Fruit fly (Drosophila melanogaster) whole organism, wandering third instar larva: ENCODE measurements around the gene CG13716.
A peak's percentile ranks its signal among the peaks of the same experiment; 100 is the strongest.

Experiments
- CrebA ChIP-seq: fragments of 200-800 bp; sonication (Bioruptor generic); optimal IDR thresholded peaks from 2 replicates; lab custom pipeline; 2016; ENCODE audit warnings: missing biosample characterization, mild to moderate bottlenecking, missing genetic modification characterization, borderline replicate concordance
- Dif ChIP-seq: fragments of 200-275, 200-300 bp; sonication (Bioruptor generic); optimal IDR thresholded peaks from 2 replicates; lab custom pipeline; 2018; ENCODE audit warnings: missing biosample characterization, missing genetic modification characterization; ENCODE audit not compliant: partially characterized antibody
- Myc ChIP-seq: fragments of >200 bp; optimal IDR thresholded peaks from 2 replicates; lab custom pipeline; 2017
- dl ChIP-seq, 2 experiments: fragments of 175-275, 200-275 bp in 1 of 2; fragments of 200-275 bp in 1 of 2; sonication (Bioruptor generic); optimal IDR thresholded peaks; lab custom pipeline; 2018; ENCODE audit warnings: mild to moderate bottlenecking in 2 of 2, missing biosample characterization in 2 of 2, missing genetic modification characterization in 2 of 2, moderate library complexity in 2 of 2; ENCODE audit not compliant: partially characterized antibody in 2 of 2, insufficient read depth in 1 of 2
- fru ChIP-seq: fragments of 200-800 bp; sonication (Bioruptor generic); optimal IDR thresholded peaks from 3 replicates; lab custom pipeline; 2016; ENCODE audit warnings: missing biosample characterization, mild to moderate bottlenecking, missing genetic modification characterization
- pan ChIP-seq: fragments of >200 bp; optimal IDR thresholded peaks from 2 replicates; lab custom pipeline; 2017
- psq ChIP-seq: fragments of 200-800 bp; sonication (Bioruptor generic); optimal IDR thresholded peaks from 3 replicates; lab custom pipeline; 2017; ENCODE audit warnings: missing biosample characterization, mild to moderate bottlenecking, missing genetic modification characterization, moderate library complexity
- tai ChIP-seq: sonication (Bioruptor generic); optimal IDR thresholded peaks from 2 replicates; lab custom pipeline; 2016; ENCODE audit warnings: missing biosample characterization, missing genetic modification characterization
- usp ChIP-seq: fragments of >200 bp; optimal IDR thresholded peaks from 2 replicates; lab custom pipeline; 2017; ENCODE audit warnings: missing biosample characterization, missing genetic modification characterization

dm6 chr3L:4623035-4623580 is 11.5 kb downstream of the CG13716 start:
- TF ChIP-seq Myc, result no peak
- TF ChIP-seq tai, result no peak
- TF ChIP-seq dl (GFP tag; optimal IDR thresholded peaks at IDR 0.05; lab: Kevin White, UChicago; ENCODE audit: insufficient read depth in 1 of 2, partially characterized antibody in 2 of 2), result no peak
- TF ChIP-seq psq (GFP tag; lab: Kevin White, UChicago), result peak; percentile 50
- TF ChIP-seq CrebA (GFP tag; lab: Kevin White, UChicago), result no peak
- no peak for TF ChIP-seq pan
- TF ChIP-seq Dif, result no peak
- no peak for TF ChIP-seq usp (GFP tag; lab: Kevin White, UChicago)
- TF ChIP-seq fru (GFP tag; lab: Kevin White, UChicago), result no peak
